Worm (Caenorhabditis elegans): ENCODE measurements around the gene pges-2.
A peak's percentile ranks its signal among the peaks of the same experiment; 100 is the strongest.

- TF ChIP-seq ceh-82 (tag; optimal IDR thresholded peaks at IDR 0.05) (peak in 2 of 3 experiments; percentile 14 to 63), lin-39 (tag; optimal IDR thresholded peaks at IDR 0.05) (no peak), nhr-77 (tag; optimal IDR thresholded peaks at IDR 0.05) (no peak), fos-1 (tag; optimal IDR thresholded peaks at IDR 0.05) (no peak), nhr-11 (tag; optimal IDR thresholded peaks at IDR 0.05) (no peak), unc-62 (GFP tag; optimal IDR thresholded peaks at IDR 0.05) (no peak)
These were observed 23.0 kb downstream of the pges-2 start for ce11 chrIV:10344621-10345020.
